Worm (Caenorhabditis elegans) whole organism, young adult: ENCODE results near the gene cpin-1.

ENCODE experiments used
- F22D6.2 ChIP-seq: sonication (generic microtip); optimal IDR thresholded peaks from 2 replicates; lab custom pipeline; 2016; ENCODE audit warnings: mild to moderate bottlenecking, missing genetic modification characterization, missing compliant biosample characterization
- F39B2.1 ChIP-seq: fragments of 200-800 bp; sonication (Bioruptor generic); IDR thresholded peaks from 2 replicates; pipeline ENCODE4 v1.3.6; 2022; ENCODE audit warnings: missing genetic modification reagents, missing genetic modification characterization, missing compliant biosample characterization
- F55B11.4 ChIP-seq: sonication (generic microtip); optimal IDR thresholded peaks from 2 replicates; lab custom pipeline; 2016; ENCODE audit warnings: missing compliant biosample characterization, missing genetic modification characterization, borderline replicate concordance; ENCODE audit not compliant: insufficient read depth
- F57A8.1 ChIP-seq: fragments of 200-800 bp; sonication (Bioruptor generic); optimal IDR thresholded peaks from 2 replicates; lab custom pipeline; 2018; ENCODE audit warnings: mild to moderate bottlenecking, missing genetic modification characterization, moderate library complexity, missing compliant biosample characterization
- F57C9.4 ChIP-seq: sonication (generic microtip); optimal IDR thresholded peaks from 2 replicates; lab custom pipeline; 2017; ENCODE audit warnings: mild to moderate bottlenecking, missing genetic modification characterization, missing compliant biosample characterization
- T26A5.8 ChIP-seq: sonication (generic microtip); optimal IDR thresholded peaks from 2 replicates; lab custom pipeline; 2016; ENCODE audit warnings: missing genetic modification characterization, missing compliant biosample characterization
- Y53F4B.3 ChIP-seq: fragments of 200-800 bp; sonication (Bioruptor generic); IDR thresholded peaks from 2 replicates; pipeline ENCODE4 v1.3.6; 2022; ENCODE audit warnings: missing genetic modification reagents, missing genetic modification characterization, missing compliant biosample characterization
- Y95B8A.8 ChIP-seq: fragments of 200-800 bp; sonication (Bioruptor generic); IDR thresholded peaks from 2 replicates; pipeline ENCODE4 v1.3.6; 2022; ENCODE audit warnings: missing genetic modification reagents, missing genetic modification characterization, missing compliant biosample characterization
- ZK185.1 ChIP-seq: sonication (generic microtip); optimal IDR thresholded peaks from 2 replicates; lab custom pipeline; 2016; ENCODE audit warnings: mild to moderate bottlenecking, missing genetic modification characterization, missing compliant biosample characterization; ENCODE audit not compliant: poor library complexity, severe bottlenecking
- akir-1 ChIP-seq: fragments of 200-800 bp; sonication (Bioruptor generic); optimal IDR thresholded peaks from 2 replicates; lab custom pipeline; 2018; ENCODE audit warnings: mild to moderate bottlenecking, missing genetic modification characterization, moderate library complexity, missing compliant biosample characterization
- ama-1 ChIP-seq, 3 experiments: fragments of 150-350 bp in 1 of 3; sonication (generic microtip) in 2 of 3; optimal IDR thresholded peaks; 2 replicates each; lab custom pipeline; 2014 to 2018; ENCODE audit warnings: missing biosample characterization in 2 of 3, missing genetic modification characterization in 2 of 3, missing genetic modification reagents in 2 of 3
- attf-6 ChIP-seq: fragments of 200-800 bp; sonication (Bioruptor generic); IDR thresholded peaks from 2 replicates; pipeline ENCODE4 v1.3.6; 2022; ENCODE audit warnings: missing genetic modification reagents, missing genetic modification characterization, missing compliant biosample characterization
- ceh-27 ChIP-seq: fragments of 200-800 bp; sonication (Bioruptor generic); optimal IDR thresholded peaks from 2 replicates; lab custom pipeline; 2018; ENCODE audit warnings: mild to moderate bottlenecking, missing genetic modification characterization, moderate library complexity, missing compliant biosample characterization
- ceh-58 ChIP-seq: fragments of 200-800 bp; sonication (Bioruptor generic); IDR thresholded peaks from 2 replicates; pipeline ENCODE4 v1.3.6; 2022; ENCODE audit warnings: missing genetic modification characterization, missing compliant biosample characterization
- ceh-79 ChIP-seq: sonication (generic microtip); optimal IDR thresholded peaks from 2 replicates; lab custom pipeline; 2017; ENCODE audit warnings: mild to moderate bottlenecking, missing genetic modification characterization, missing compliant biosample characterization
- dpff-1 ChIP-seq: sonication (generic microtip); optimal IDR thresholded peaks from 2 replicates; lab custom pipeline; 2017; ENCODE audit warnings: mild to moderate bottlenecking, missing genetic modification characterization, missing compliant biosample characterization
- efl-1 ChIP-seq: fragments of 150-350 bp; optimal IDR thresholded peaks from 2 replicates; lab custom pipeline; 2014; ENCODE audit warnings: missing biosample characterization, missing genetic modification reagents, missing genetic modification characterization
- egl-18 ChIP-seq: fragments of 200-800 bp; sonication (Bioruptor generic); IDR thresholded peaks from 2 replicates; pipeline ENCODE4 v1.3.6; 2022; ENCODE audit warnings: missing genetic modification reagents, missing genetic modification characterization, missing compliant biosample characterization
- hlh-26 ChIP-seq: fragments of 200-800 bp; sonication (Bioruptor generic); conservative IDR thresholded peaks from 2 replicates; pipeline ENCODE4 v1.3.6; 2022; ENCODE audit warnings: missing genetic modification reagents, missing genetic modification characterization, missing compliant biosample characterization
- lag-1 ChIP-seq: fragments of 200-800 bp; sonication (Bioruptor generic); IDR thresholded peaks from 2 replicates; pipeline ENCODE4 v1.3.6; 2022; ENCODE audit warnings: missing genetic modification reagents, missing genetic modification characterization, missing compliant biosample characterization
- let-526 ChIP-seq: fragments of 200-800 bp; sonication (Bioruptor generic); IDR thresholded peaks from 2 replicates; pipeline ENCODE4 v1.3.6; 2022; ENCODE audit warnings: missing genetic modification reagents, missing genetic modification characterization, missing compliant biosample characterization
- let-607 ChIP-seq, 2 experiments: fragments of 200-800 bp in 1 of 2; sonication (Bioruptor generic) in 1 of 2; sonication (generic microtip) in 1 of 2; optimal IDR thresholded peaks; 2 replicates each; lab custom pipeline; 2016 to 2018; ENCODE audit warnings: mild to moderate bottlenecking in 2 of 2, missing compliant biosample characterization in 2 of 2, missing genetic modification characterization in 2 of 2, moderate library complexity in 2 of 2, missing genotype in 1 of 2
- lir-1 ChIP-seq: fragments of 200-800 bp; sonication (Bioruptor generic); conservative IDR thresholded peaks from 2 replicates; pipeline ENCODE4 v1.3.6; 2022; ENCODE audit warnings: missing genetic modification reagents, missing genetic modification characterization, missing compliant biosample characterization
- lsl-1 ChIP-seq: fragments of 200-800 bp; sonication (Bioruptor generic); optimal IDR thresholded peaks from 2 replicates; lab custom pipeline; 2018; ENCODE audit warnings: mild to moderate bottlenecking, missing genetic modification characterization, moderate library complexity, missing compliant biosample characterization
- madf-6 ChIP-seq: fragments of 200-800 bp; sonication (Bioruptor generic); IDR thresholded peaks from 2 replicates; pipeline ENCODE4 v1.3.6; 2022; ENCODE audit warnings: missing genetic modification reagents, missing genetic modification characterization, missing compliant biosample characterization
- madf-8 ChIP-seq: fragments of 200-800 bp; sonication (Bioruptor generic); conservative IDR thresholded peaks from 2 replicates; pipeline ENCODE4 v1.3.6; 2022; ENCODE audit warnings: missing genetic modification reagents, missing genetic modification characterization, missing compliant biosample characterization
- mcd-1 ChIP-seq: fragments of 200-800 bp; sonication (Bioruptor generic); IDR thresholded peaks from 2 replicates; pipeline ENCODE4 v1.3.6; 2022; ENCODE audit warnings: missing genetic modification reagents, missing genetic modification characterization, missing compliant biosample characterization
- mel-28 ChIP-seq: sonication (generic microtip); optimal IDR thresholded peaks from 2 replicates; lab custom pipeline; 2016; ENCODE audit warnings: borderline replicate concordance, mild to moderate bottlenecking, missing genetic modification characterization, missing compliant biosample characterization
- mxl-1 ChIP-seq: sonication (generic microtip); optimal IDR thresholded peaks from 2 replicates; lab custom pipeline; 2016; ENCODE audit warnings: missing genetic modification characterization, missing compliant biosample characterization
- nfya-2 ChIP-seq: fragments of 200-800 bp; sonication (Bioruptor generic); IDR thresholded peaks from 2 replicates; pipeline ENCODE4 v1.3.6; 2022; ENCODE audit warnings: missing genetic modification reagents, missing genetic modification characterization, missing compliant biosample characterization
- nhr-120 ChIP-seq: fragments of 200-800 bp; sonication (Bioruptor generic); IDR thresholded peaks from 2 replicates; pipeline ENCODE4 v1.3.6; 2022; ENCODE audit warnings: missing genetic modification characterization, missing compliant biosample characterization
- nhr-179 ChIP-seq: sonication (generic microtip); optimal IDR thresholded peaks from 2 replicates; lab custom pipeline; 2016; ENCODE audit warnings: mild to moderate bottlenecking, missing genetic modification characterization, missing compliant biosample characterization
- nhr-27 ChIP-seq: fragments of 200-800 bp; sonication (Bioruptor generic); optimal IDR thresholded peaks from 2 replicates; lab custom pipeline; 2018; ENCODE audit warnings: mild to moderate bottlenecking, missing genetic modification characterization, moderate library complexity, missing compliant biosample characterization
- nhr-80 ChIP-seq: sonication (generic microtip); optimal IDR thresholded peaks from 2 replicates; lab custom pipeline; 2016; ENCODE audit warnings: missing genetic modification characterization, missing compliant biosample characterization
- pbrm-1 ChIP-seq: fragments of 200-800 bp; sonication (Bioruptor generic); IDR thresholded peaks from 2 replicates; pipeline ENCODE4 v1.3.6; 2022; ENCODE audit warnings: missing genetic modification reagents, missing genetic modification characterization, missing compliant biosample characterization
- rcor-1 ChIP-seq: fragments of 200-800 bp; sonication (Bioruptor generic); IDR thresholded peaks from 2 replicates; pipeline ENCODE4 v1.3.6; 2022; ENCODE audit warnings: missing genetic modification reagents, missing genetic modification characterization, missing compliant biosample characterization
- rec-8 ChIP-seq, 2 experiments: sonication (generic microtip); optimal IDR thresholded peaks; 2 replicates each; lab custom pipeline; 2016; ENCODE audit warnings: mild to moderate bottlenecking in 2 of 2, missing genetic modification characterization in 2 of 2, missing genetic modification reagents in 2 of 2, missing genotype in 2 of 2, missing biosample characterization in 1 of 2, missing compliant biosample characterization in 1 of 2, moderate library complexity in 1 of 2
- repo-1 ChIP-seq: sonication (generic microtip); optimal IDR thresholded peaks from 2 replicates; lab custom pipeline; 2017; ENCODE audit warnings: mild to moderate bottlenecking, missing genetic modification characterization, missing compliant biosample characterization
- sdz-38 ChIP-seq: sonication (generic microtip); optimal IDR thresholded peaks from 2 replicates; lab custom pipeline; 2016; ENCODE audit warnings: missing genotype, missing genetic modification characterization, missing compliant biosample characterization
- snpc-3.4 ChIP-seq: sonication (generic microtip); optimal IDR thresholded peaks from 2 replicates; lab custom pipeline; 2017; ENCODE audit warnings: missing genetic modification characterization, mild to moderate bottlenecking, missing compliant biosample characterization, antibody characterized with exemption, moderate library complexity, missing genotype, missing genetic modification reagents
- somi-1 ChIP-seq: fragments of 200-800 bp; sonication (Bioruptor generic); optimal IDR thresholded peaks from 2 replicates; lab custom pipeline; 2018; ENCODE audit warnings: mild to moderate bottlenecking, missing genetic modification characterization, missing compliant biosample characterization
- tbp1 ChIP-seq: fragments of 200-800 bp; sonication (Bioruptor generic); optimal IDR thresholded peaks from 2 replicates; lab custom pipeline; 2018; ENCODE audit warnings: mild to moderate bottlenecking, missing genetic modification characterization, missing compliant biosample characterization
- unc-130 ChIP-seq: sonication (generic microtip); optimal IDR thresholded peaks from 2 replicates; lab custom pipeline; 2016; ENCODE audit warnings: missing genetic modification reagents, missing genetic modification characterization, missing compliant biosample characterization
- unc-62 ChIP-seq: fragments of 150-350 bp; optimal IDR thresholded peaks from 2 replicates; lab custom pipeline; 2014; ENCODE audit warnings: missing biosample characterization, missing genetic modification reagents, missing genetic modification characterization
- xnd-1 ChIP-seq: sonication (generic microtip); optimal IDR thresholded peaks from 2 replicates; lab custom pipeline; 2016; ENCODE audit warnings: missing genotype, missing genetic modification reagents, missing genetic modification characterization, missing compliant biosample characterization
- zim-3 ChIP-seq: sonication (generic microtip); optimal IDR thresholded peaks from 2 replicates; lab custom pipeline; 2017; ENCODE audit warnings: mild to moderate bottlenecking, missing genetic modification characterization, moderate library complexity, missing compliant biosample characterization
- ztf-18 ChIP-seq: sonication (generic microtip); optimal IDR thresholded peaks from 2 replicates; lab custom pipeline; 2016; ENCODE audit warnings: missing genotype, mild to moderate bottlenecking, missing genetic modification characterization, missing compliant biosample characterization
- ztf-28 ChIP-seq: fragments of 200-800 bp; sonication (Bioruptor generic); IDR thresholded peaks from 2 replicates; pipeline ENCODE4 v1.3.6; 2022; ENCODE audit warnings: missing genetic modification reagents, missing genetic modification characterization, missing compliant biosample characterization

Gene cpin-1

DNA sequence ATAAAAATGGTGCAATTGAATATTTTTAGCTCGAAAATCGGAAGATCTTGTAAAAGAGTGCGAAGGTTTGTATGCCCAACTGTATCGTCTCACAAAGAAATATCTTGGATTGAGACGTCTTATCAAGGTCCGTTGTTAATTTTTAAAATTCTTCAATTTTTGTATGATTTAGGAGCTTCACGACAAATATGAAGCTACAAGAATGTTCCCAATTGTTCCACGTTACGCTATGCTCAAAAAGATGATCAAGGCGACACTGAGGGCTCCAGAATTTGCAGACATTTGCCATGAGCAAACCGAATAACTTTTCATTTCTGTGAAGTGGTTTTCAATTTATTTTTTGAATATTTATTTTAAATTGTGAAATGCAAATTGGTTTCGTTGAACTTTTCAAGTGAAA is 11.7 kb upstream of the cpin-1 start (continued):
- TF ChIP-seq lsl-1 (GFP tag; lab: Kevin White, UChicago) (peak; percentile 6), egl-18 (GFP tag; lab: Robert Waterston, UW) (no peak), unc-130 (GFP tag; lab: Kevin White, UChicago) (no peak), madf-6 (GFP tag; lab: Robert Waterston, UW) (no peak), ZK185.1 (tag; lab: Kevin White, UChicago) (peak; percentile 17), hlh-26 (GFP tag; lab: Robert Waterston, UW) (no peak), F22D6.2 (no peak), xnd-1 (tag; lab: Kevin White, UChicago) (no peak), dpff-1 (tag; lab: Kevin White, UChicago) (no peak), sdz-38 (tag; lab: Kevin White, UChicago) (no peak), T26A5.8 (tag; lab: Kevin White, UChicago) (no peak), snpc-3.4 (tag; lab: Kevin White, UChicago) (peak; percentile 12), mcd-1 (GFP tag; lab: Robert Waterston, UW) (no peak), unc-62 (GFP tag; lab: Kevin White, UChicago) (no peak), let-607 (tag; optimal IDR thresholded peaks at IDR 0.05; lab: Kevin White, UChicago) (no peak), F55B11.4 (no peak), rcor-1 (GFP tag; lab: Robert Waterston, UW) (no peak), mel-28 (no peak), lag-1 (GFP tag; lab: Robert Waterston, UW) (no peak), nhr-120 (GFP tag; lab: Robert Waterston, UW) (no peak), nfya-2 (no peak), ceh-27 (GFP tag; lab: Kevin White, UChicago) (no peak), ama-1 (optimal IDR thresholded peaks at IDR 0.05; lab: Kevin White, UChicago) (peak; percentile 89), ama-1 (GFP tag; optimal IDR thresholded peaks at IDR 0.05; lab: Kevin White, UChicago) (no peak), efl-1 (GFP tag; lab: Kevin White, UChicago) (no peak), pbrm-1 (GFP tag; lab: Robert Waterston, UW) (peak; percentile 44; the same call in 1 of the 2 replicates), ztf-28 (GFP tag; lab: Robert Waterston, UW) (no peak), lir-1 (no peak), somi-1 (no peak), repo-1 (peak; percentile 92), madf-8 (GFP tag; lab: Robert Waterston, UW) (no peak), ceh-79 (no peak), nhr-80 (tag; lab: Kevin White, UChicago) (peak; percentile 22), rec-8 (tag; optimal IDR thresholded peaks at IDR 0.05; lab: Kevin White, UChicago) (no peak), zim-3 (tag; lab: Kevin White, UChicago) (no peak), akir-1 (GFP tag; lab: Kevin White, UChicago) (no peak), mxl-1 (tag; lab: Kevin White, UChicago) (no peak), Y95B8A.8 (GFP tag; lab: Robert Waterston, UW) (peak; percentile 88)
- TF ChIP-seq, all 124 proteins: peak for 34

DNA sequence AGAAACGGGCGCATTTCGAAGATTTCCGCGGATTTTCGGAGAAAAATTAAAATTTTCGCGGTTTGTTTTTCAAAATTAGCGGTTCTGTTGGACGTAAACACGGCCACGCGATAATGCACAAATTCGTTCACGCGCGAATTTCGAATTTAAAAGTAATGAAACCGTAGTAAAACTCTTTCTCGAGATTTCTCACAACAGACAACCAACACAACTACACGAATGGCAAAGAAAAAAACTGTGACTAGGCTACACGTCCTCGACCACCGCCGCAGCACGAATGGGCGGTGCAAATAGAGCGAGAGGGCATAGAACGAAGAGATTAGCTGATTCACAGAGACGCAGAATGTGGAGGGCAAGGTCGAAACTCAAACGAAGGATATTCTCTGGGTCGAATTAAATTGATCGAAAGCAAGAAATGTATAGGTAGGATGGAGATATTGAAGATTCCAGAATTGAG is 9.6 kb upstream of the cpin-1 start, which contains the start of gene idh-1:
idh-1 (minus strand) TSS at position 228 of the 457 bp plus-strand sequence.
- TF ChIP-seq F39B2.1 (GFP tag; lab: Robert Waterston, UW), result no peak
- TF ChIP-seq ceh-27 (GFP tag; lab: Kevin White, UChicago), result peak; percentile 11
- TF ChIP-seq nhr-179 (tag; lab: Kevin White, UChicago), result no peak
- no peak for TF ChIP-seq F57C9.4
- TF ChIP-seq Y53F4B.3 (GFP tag; lab: Robert Waterston, UW), result no peak
- TF ChIP-seq ceh-58, result no peak
- TF ChIP-seq ztf-18 (tag; lab: Kevin White, UChicago), result no peak
- TF ChIP-seq tbp1 (GFP tag; lab: Kevin White, UChicago), result peak; percentile 53
- no peak for TF ChIP-seq F57A8.1 (GFP tag; lab: Kevin White, UChicago)
- TF ChIP-seq let-526 (GFP tag; lab: Robert Waterston, UW), result no peak
- TF ChIP-seq nhr-27 (tag; lab: Kevin White, UChicago), result no peak
- TF ChIP-seq ztf-28 (GFP tag; lab: Robert Waterston, UW), result no peak
- no peak for TF ChIP-seq F55B11.4
- TF ChIP-seq mel-28, result no peak
- TF ChIP-seq attf-6 (GFP tag; lab: Robert Waterston, UW), result peak; percentile 59; the same call in 1 of the 2 replicates
- TF ChIP-seq rcor-1 (GFP tag; lab: Robert Waterston, UW), result 0 out of 2 replicates have a peak, but pooled peaks have one; percentile 19
- TF ChIP-seq dpff-1 (tag; lab: Kevin White, UChicago), result no peak
